Worm (Caenorhabditis elegans) whole organism, midembryonic: ENCODE data around the gene apt-9.

Experiments
- T22C8.4 ChIP-seq: fragments of 200-800 bp; sonication (Bioruptor generic); IDR thresholded peaks from 2 replicates; pipeline ENCODE4 v1.3.6; 2022; ENCODE audit warnings: missing genetic modification characterization, missing compliant biosample characterization
- cog-1 ChIP-seq: sonication (generic microtip); optimal IDR thresholded peaks from 2 replicates; lab custom pipeline; 2016; ENCODE audit warnings: missing genetic modification characterization, missing compliant biosample characterization
- flt-1 ChIP-seq: fragments of 200-800 bp; sonication (Bioruptor generic); IDR thresholded peaks from 2 replicates; pipeline ENCODE4 v1.3.6; 2022; ENCODE audit warnings: missing genetic modification characterization, missing compliant biosample characterization
- klf-2 ChIP-seq: fragments of 200-800 bp; sonication (Bioruptor generic); conservative IDR thresholded peaks from 2 replicates; pipeline ENCODE4 v1.3.6; 2022; ENCODE audit warnings: missing genetic modification reagents, missing genetic modification characterization, missing compliant biosample characterization
- ztf-23 ChIP-seq: fragments of 200-800 bp; sonication (Bioruptor generic); IDR thresholded peaks from 2 replicates; pipeline ENCODE4 v1.3.6; 2022; ENCODE audit warnings: missing genetic modification reagents, missing genetic modification characterization, missing compliant biosample characterization

- no peak for TF ChIP-seq flt-1 (GFP tag; lab: Robert Waterston, UW)
- no peak for TF ChIP-seq T22C8.4 (GFP tag; lab: Robert Waterston, UW)
- TF ChIP-seq ztf-23 (GFP tag; lab: Robert Waterston, UW): no peak
- no peak for TF ChIP-seq klf-2
- no peak for TF ChIP-seq cog-1 (tag; lab: Kevin White, UChicago)
Observed at ce11 chrX:11059744-11060143, 8.6 kb upstream of the apt-9 start, which contains the start of gene lpr-6.
